Worm (Caenorhabditis elegans) whole organism, young adult: ENCODE results near the gene F42A6.2.

Experiments
- D2030.7 ChIP-seq: fragments of 200-800 bp; sonication (Bioruptor generic); IDR thresholded peaks from 2 replicates; pipeline ENCODE4 v1.3.6; 2022; ENCODE audit warnings: missing genetic modification reagents, missing genetic modification characterization, missing compliant biosample characterization
- F10E7.11 ChIP-seq: sonication (generic microtip); optimal IDR thresholded peaks from 2 replicates; lab custom pipeline; 2017; ENCODE audit warnings: mild to moderate bottlenecking, missing genetic modification characterization, moderate library complexity, missing compliant biosample characterization
- F33H1.4 ChIP-seq: fragments of 200-800 bp; sonication (Bioruptor generic); IDR thresholded peaks from 2 replicates; pipeline ENCODE4 v1.3.6; 2022; ENCODE audit warnings: missing genetic modification reagents, missing genetic modification characterization, missing compliant biosample characterization
- F37B4.10 ChIP-seq: fragments of 200-800 bp; sonication (Bioruptor generic); IDR thresholded peaks from 2 replicates; pipeline ENCODE4 v1.3.6; 2022; ENCODE audit warnings: missing genetic modification characterization, missing compliant biosample characterization
- F52B5.7 ChIP-seq: sonication (generic microtip); optimal IDR thresholded peaks from 2 replicates; lab custom pipeline; 2016; ENCODE audit warnings: mild to moderate bottlenecking, missing genetic modification characterization, missing compliant biosample characterization
- F55B11.4 ChIP-seq: sonication (generic microtip); optimal IDR thresholded peaks from 2 replicates; lab custom pipeline; 2016; ENCODE audit warnings: missing compliant biosample characterization, missing genetic modification characterization, borderline replicate concordance; ENCODE audit not compliant: insufficient read depth
- F57A8.1 ChIP-seq: fragments of 200-800 bp; sonication (Bioruptor generic); optimal IDR thresholded peaks from 2 replicates; lab custom pipeline; 2018; ENCODE audit warnings: mild to moderate bottlenecking, missing genetic modification characterization, moderate library complexity, missing compliant biosample characterization
- F57C9.4 ChIP-seq: sonication (generic microtip); optimal IDR thresholded peaks from 2 replicates; lab custom pipeline; 2017; ENCODE audit warnings: mild to moderate bottlenecking, missing genetic modification characterization, missing compliant biosample characterization
- K11D2.4 ChIP-seq: fragments of 200-800 bp; sonication (Bioruptor generic); IDR thresholded peaks from 2 replicates; pipeline ENCODE4 v1.3.6; 2022; ENCODE audit warnings: missing genetic modification reagents, missing genetic modification characterization, missing compliant biosample characterization
- T26A5.8 ChIP-seq: sonication (generic microtip); optimal IDR thresholded peaks from 2 replicates; lab custom pipeline; 2016; ENCODE audit warnings: missing genetic modification characterization, missing compliant biosample characterization
- Y56A3A.18 ChIP-seq: fragments of 200-800 bp; sonication (Bioruptor generic); IDR thresholded peaks from 2 replicates; pipeline ENCODE4 v1.3.6; 2022; ENCODE audit warnings: missing genetic modification reagents, missing genetic modification characterization, missing compliant biosample characterization
- Y79H2A.3 ChIP-seq: fragments of 200-800 bp; sonication (Bioruptor generic); conservative IDR thresholded peaks from 2 replicates; pipeline ENCODE4 v1.3.6; 2022; ENCODE audit warnings: missing genetic modification reagents, missing genetic modification characterization, missing compliant biosample characterization
- Y95B8A.8 ChIP-seq: fragments of 200-800 bp; sonication (Bioruptor generic); IDR thresholded peaks from 2 replicates; pipeline ENCODE4 v1.3.6; 2022; ENCODE audit warnings: missing genetic modification reagents, missing genetic modification characterization, missing compliant biosample characterization
- ama-1 ChIP-seq, 3 experiments: fragments of 150-350 bp in 1 of 3; sonication (generic microtip) in 2 of 3; optimal IDR thresholded peaks; 2 replicates each; lab custom pipeline; 2014 to 2018; ENCODE audit warnings: missing biosample characterization in 2 of 3, missing genetic modification characterization in 2 of 3, missing genetic modification reagents in 2 of 3
- aptf-2 ChIP-seq: fragments of 200-800 bp; sonication (Bioruptor generic); conservative IDR thresholded peaks from 2 replicates; pipeline ENCODE4 v1.3.6; 2022; ENCODE audit warnings: missing genetic modification reagents, missing genetic modification characterization, missing compliant biosample characterization
- atf-7 ChIP-seq: sonication (generic microtip); optimal IDR thresholded peaks from 2 replicates; lab custom pipeline; 2017; ENCODE audit warnings: mild to moderate bottlenecking, missing genetic modification characterization, missing compliant biosample characterization
- attf-5 ChIP-seq: fragments of 200-800 bp; sonication (Bioruptor generic); optimal IDR thresholded peaks from 2 replicates; lab custom pipeline; 2018; ENCODE audit warnings: mild to moderate bottlenecking, missing genetic modification characterization, missing compliant biosample characterization
- bed-1 ChIP-seq: fragments of 200-800 bp; sonication (Bioruptor generic); IDR thresholded peaks from 2 replicates; pipeline ENCODE4 v1.3.6; 2022; ENCODE audit warnings: missing genetic modification reagents, missing genetic modification characterization, missing compliant biosample characterization
- ccch-3 ChIP-seq: fragments of 200-800 bp; sonication (Bioruptor generic); optimal IDR thresholded peaks from 2 replicates; lab custom pipeline; 2018; ENCODE audit warnings: mild to moderate bottlenecking, missing genetic modification characterization, missing compliant biosample characterization
- cebp-1 ChIP-seq, 2 experiments: fragments of 200-800 bp in 1 of 2; sonication (Bioruptor generic) in 1 of 2; sonication (generic microtip) in 1 of 2; IDR thresholded peaks in 1 of 2; optimal IDR thresholded peaks in 1 of 2; 2 replicates each; pipeline versions ENCODE4 v1.3.6 to Lab custom; 2017 to 2022; ENCODE audit warnings: missing compliant biosample characterization in 2 of 2, missing genetic modification characterization in 2 of 2, mild to moderate bottlenecking in 1 of 2, missing genetic modification reagents in 1 of 2, moderate library complexity in 1 of 2
- ceh-27 ChIP-seq: fragments of 200-800 bp; sonication (Bioruptor generic); optimal IDR thresholded peaks from 2 replicates; lab custom pipeline; 2018; ENCODE audit warnings: mild to moderate bottlenecking, missing genetic modification characterization, moderate library complexity, missing compliant biosample characterization
- ceh-40 ChIP-seq: fragments of 200-800 bp; sonication (Bioruptor generic); IDR thresholded peaks from 2 replicates; pipeline ENCODE4 v1.3.6; 2022; ENCODE audit warnings: missing genetic modification characterization, missing compliant biosample characterization
- ceh-58 ChIP-seq: fragments of 200-800 bp; sonication (Bioruptor generic); IDR thresholded peaks from 2 replicates; pipeline ENCODE4 v1.3.6; 2022; ENCODE audit warnings: missing genetic modification characterization, missing compliant biosample characterization
- dox-1 ChIP-seq: fragments of 200-800 bp; sonication (Bioruptor generic); IDR thresholded peaks from 2 replicates; pipeline ENCODE4 v1.3.6; 2022; ENCODE audit warnings: missing genetic modification reagents, missing genetic modification characterization, missing compliant biosample characterization
- dpff-1 ChIP-seq: sonication (generic microtip); optimal IDR thresholded peaks from 2 replicates; lab custom pipeline; 2017; ENCODE audit warnings: mild to moderate bottlenecking, missing genetic modification characterization, missing compliant biosample characterization
- egl-18 ChIP-seq: fragments of 200-800 bp; sonication (Bioruptor generic); IDR thresholded peaks from 2 replicates; pipeline ENCODE4 v1.3.6; 2022; ENCODE audit warnings: missing genetic modification reagents, missing genetic modification characterization, missing compliant biosample characterization
- egl-44 ChIP-seq: fragments of 200-800 bp; sonication (Bioruptor generic); IDR thresholded peaks from 2 replicates; pipeline ENCODE4 v1.3.6; 2022; ENCODE audit warnings: missing genetic modification reagents, missing genetic modification characterization, missing compliant biosample characterization
- ekl-4 ChIP-seq: fragments of 200-800 bp; sonication (Bioruptor generic); IDR thresholded peaks from 2 replicates; pipeline ENCODE4 v1.3.6; 2022; ENCODE audit warnings: missing genetic modification reagents, missing genetic modification characterization, missing compliant biosample characterization
- gei-17 ChIP-seq: fragments of 200-800 bp; sonication (Bioruptor generic); optimal IDR thresholded peaks from 2 replicates; lab custom pipeline; 2018; ENCODE audit warnings: mild to moderate bottlenecking, missing genetic modification characterization, missing compliant biosample characterization
- hrde-1 ChIP-seq: sonication (generic microtip); optimal IDR thresholded peaks from 2 replicates; lab custom pipeline; 2016; ENCODE audit warnings: missing genetic modification characterization, mild to moderate bottlenecking, missing compliant biosample characterization, moderate library complexity, missing genotype, missing genetic modification reagents, borderline replicate concordance
- hsf-1 ChIP-seq: fragments of 200-800 bp; sonication (Bioruptor generic); IDR thresholded peaks from 2 replicates; pipeline ENCODE4 v1.3.6; 2022; ENCODE audit warnings: missing genetic modification reagents, missing genetic modification characterization, missing compliant biosample characterization
- let-526 ChIP-seq: fragments of 200-800 bp; sonication (Bioruptor generic); IDR thresholded peaks from 2 replicates; pipeline ENCODE4 v1.3.6; 2022; ENCODE audit warnings: missing genetic modification reagents, missing genetic modification characterization, missing compliant biosample characterization
- let-607 ChIP-seq, 2 experiments: fragments of 200-800 bp in 1 of 2; sonication (Bioruptor generic) in 1 of 2; sonication (generic microtip) in 1 of 2; optimal IDR thresholded peaks; 2 replicates each; lab custom pipeline; 2016 to 2018; ENCODE audit warnings: mild to moderate bottlenecking in 2 of 2, missing compliant biosample characterization in 2 of 2, missing genetic modification characterization in 2 of 2, moderate library complexity in 2 of 2, missing genotype in 1 of 2
- lin-40 ChIP-seq: sonication (generic microtip); optimal IDR thresholded peaks from 2 replicates; lab custom pipeline; 2016; ENCODE audit warnings: missing genetic modification characterization, mild to moderate bottlenecking, missing compliant biosample characterization, missing genotype, missing genetic modification reagents
- madf-10 ChIP-seq: sonication (generic microtip); optimal IDR thresholded peaks from 2 replicates; lab custom pipeline; 2016; ENCODE audit warnings: mild to moderate bottlenecking, missing genetic modification characterization, missing compliant biosample characterization
- madf-3 ChIP-seq: fragments of 200-800 bp; sonication (Bioruptor generic); IDR thresholded peaks from 2 replicates; pipeline ENCODE4 v1.3.6; 2022; ENCODE audit warnings: missing genetic modification reagents, missing genetic modification characterization, missing compliant biosample characterization
- madf-6 ChIP-seq: fragments of 200-800 bp; sonication (Bioruptor generic); IDR thresholded peaks from 2 replicates; pipeline ENCODE4 v1.3.6; 2022; ENCODE audit warnings: missing genetic modification reagents, missing genetic modification characterization, missing compliant biosample characterization
- mxl-1 ChIP-seq: sonication (generic microtip); optimal IDR thresholded peaks from 2 replicates; lab custom pipeline; 2016; ENCODE audit warnings: missing genetic modification characterization, missing compliant biosample characterization
- nfya-1 ChIP-seq: sonication (generic microtip); optimal IDR thresholded peaks from 2 replicates; lab custom pipeline; 2017; ENCODE audit warnings: antibody characterized with exemption, missing compliant biosample characterization, missing genetic modification characterization, borderline replicate concordance; ENCODE audit not compliant: insufficient read depth
- pbrm-1 ChIP-seq: fragments of 200-800 bp; sonication (Bioruptor generic); IDR thresholded peaks from 2 replicates; pipeline ENCODE4 v1.3.6; 2022; ENCODE audit warnings: missing genetic modification reagents, missing genetic modification characterization, missing compliant biosample characterization
- snpc-1.1 ChIP-seq: sonication (generic microtip); optimal IDR thresholded peaks from 2 replicates; lab custom pipeline; 2017; ENCODE audit warnings: missing genetic modification characterization, mild to moderate bottlenecking, missing compliant biosample characterization, antibody characterized with exemption, moderate library complexity, missing genotype, missing genetic modification reagents; ENCODE audit not compliant: insufficient read depth
- unc-130 ChIP-seq: sonication (generic microtip); optimal IDR thresholded peaks from 2 replicates; lab custom pipeline; 2016; ENCODE audit warnings: missing genetic modification reagents, missing genetic modification characterization, missing compliant biosample characterization
- unc-62 ChIP-seq: fragments of 150-350 bp; optimal IDR thresholded peaks from 2 replicates; lab custom pipeline; 2014; ENCODE audit warnings: missing biosample characterization, missing genetic modification reagents, missing genetic modification characterization
- zim-3 ChIP-seq: sonication (generic microtip); optimal IDR thresholded peaks from 2 replicates; lab custom pipeline; 2017; ENCODE audit warnings: mild to moderate bottlenecking, missing genetic modification characterization, moderate library complexity, missing compliant biosample characterization
- ztf-18 ChIP-seq: sonication (generic microtip); optimal IDR thresholded peaks from 2 replicates; lab custom pipeline; 2016; ENCODE audit warnings: missing genotype, mild to moderate bottlenecking, missing genetic modification characterization, missing compliant biosample characterization
- ztf-28 ChIP-seq: fragments of 200-800 bp; sonication (Bioruptor generic); IDR thresholded peaks from 2 replicates; pipeline ENCODE4 v1.3.6; 2022; ENCODE audit warnings: missing genetic modification reagents, missing genetic modification characterization, missing compliant biosample characterization
- ztf-3 ChIP-seq: fragments of 200-800 bp; sonication (Bioruptor generic); optimal IDR thresholded peaks from 2 replicates; lab custom pipeline; 2018; ENCODE audit warnings: mild to moderate bottlenecking, missing genetic modification characterization, missing compliant biosample characterization

F42A6.2 gene

ce11 chrIV:3336585-3336984 is 4.7 kb upstream of the F42A6.2 start, which contains the start of gene F42A6.6 (continued):
- TF ChIP-seq T26A5.8 (peak; percentile 94), ztf-28 (GFP tag; lab: Robert Waterston, UW) (0 out of 2 replicates have a peak, but pooled peaks have one; percentile 42), Y56A3A.18 (GFP tag; lab: Robert Waterston, UW) (peak; percentile 83; the same call in 1 of the 2 replicates), D2030.7 (GFP tag; lab: Robert Waterston, UW) (peak; percentile 20; the same call in 1 of the 2 replicates), F37B4.10 (GFP tag; lab: Robert Waterston, UW) (no peak), hsf-1 (no peak; the same call in 1 of the 2 replicates), egl-18 (GFP tag; lab: Robert Waterston, UW) (0 out of 2 replicates have a peak, but pooled peaks have one; percentile 5), let-526 (GFP tag; lab: Robert Waterston, UW) (peak; percentile 46; the same call in 1 of the 2 replicates), F52B5.7 (tag; lab: Kevin White, UChicago) (peak; percentile 93), egl-44 (no peak), madf-6 (peak; percentile 82), dpff-1 (tag; lab: Kevin White, UChicago) (peak; percentile 61), Y79H2A.3 (GFP tag; lab: Robert Waterston, UW) (peak; percentile 92), F57A8.1 (GFP tag; lab: Kevin White, UChicago) (no peak), K11D2.4 (GFP tag; lab: Robert Waterston, UW) (no peak; the same call in 1 of the 2 replicates), Y95B8A.8 (GFP tag; lab: Robert Waterston, UW) (no peak; the same call in 1 of the 2 replicates), aptf-2 (no peak), mxl-1 (tag; lab: Kevin White, UChicago) (no peak), nfya-1 (tag; lab: Kevin White, UChicago) (no peak), snpc-1.1 (no peak), ceh-27 (peak; percentile 11), let-607 (tag; optimal IDR thresholded peaks at IDR 0.05; lab: Kevin White, UChicago) (peak; percentile 29 to 48), ccch-3 (GFP tag; lab: Kevin White, UChicago) (no peak), F10E7.11 (peak; percentile 66), ama-1 (optimal IDR thresholded peaks at IDR 0.05; lab: Kevin White, UChicago) (no peak), ama-1 (GFP tag; optimal IDR thresholded peaks at IDR 0.05; lab: Kevin White, UChicago) (peak; percentile 16 to 77), bed-1 (GFP tag; lab: Robert Waterston, UW) (no peak), ztf-3 (GFP tag; lab: Kevin White, UChicago) (no peak), F57C9.4 (tag; lab: Kevin White, UChicago) (peak; percentile 66), ztf-18 (tag; lab: Kevin White, UChicago) (peak; percentile 37), zim-3 (tag; lab: Kevin White, UChicago) (peak; percentile 62), madf-10 (no peak), unc-130 (GFP tag; lab: Kevin White, UChicago) (peak; percentile 78), unc-62 (GFP tag; lab: Kevin White, UChicago) (no peak), dox-1 (GFP tag; lab: Robert Waterston, UW) (no peak), gei-17 (GFP tag; lab: Kevin White, UChicago) (peak; percentile 45), F33H1.4 (peak; percentile 67), attf-5 (peak; percentile 42), madf-3 (GFP tag; lab: Robert Waterston, UW) (peak; percentile 84), ceh-40 (no peak), ekl-4 (peak; percentile 86), lin-40 (tag; lab: Kevin White, UChicago) (peak; percentile 4), hrde-1 (peak; percentile 92), pbrm-1 (GFP tag; lab: Robert Waterston, UW) (peak; percentile 83), ceh-58 (GFP tag; lab: Robert Waterston, UW) (peak; percentile 72; the same call in 1 of the 2 replicates), atf-7 (tag; lab: Kevin White, UChicago) (peak; percentile 78), F55B11.4 (tag; lab: Kevin White, UChicago) (no peak), cebp-1 (GFP tag; IDR thresholded peaks at IDR 0.05; lab: Robert Waterston, UW) (no peak), cebp-1 (tag; optimal IDR thresholded peaks at IDR 0.05; lab: Kevin White, UChicago) (peak; percentile 72)
